Worm (Caenorhabditis elegans) whole organism, L2 larva: Measurements from ENCODE around the gene T24F1.4.

Experiments
- C34F6.9 ChIP-seq: fragments of 150-350 bp; optimal IDR thresholded peaks from 2 replicates; lab custom pipeline; 2014; ENCODE audit warnings: missing biosample characterization, missing genetic modification characterization
- Y55F3AM.14 ChIP-seq: fragments of 200-800 bp; sonication (Bioruptor generic); optimal IDR thresholded peaks from 2 replicates; lab custom pipeline; 2018; ENCODE audit warnings: mild to moderate bottlenecking, missing genetic modification characterization, missing compliant biosample characterization
- alr-1 ChIP-seq: fragments of 150-350 bp; optimal IDR thresholded peaks from 2 replicates; lab custom pipeline; 2014; ENCODE audit warnings: missing biosample characterization, missing genetic modification characterization
- ama-1 ChIP-seq: fragments of 150-350 bp; optimal IDR thresholded peaks from 2 replicates; lab custom pipeline; 2018; ENCODE audit warnings: inconsistent platforms
- ceh-82 ChIP-seq: fragments of 150-350 bp; optimal IDR thresholded peaks from 2 replicates; lab custom pipeline; 2014; ENCODE audit warnings: missing biosample characterization, missing genetic modification characterization
- elt-1 ChIP-seq: fragments of 150-350 bp; optimal IDR thresholded peaks from 2 replicates; lab custom pipeline; 2014; ENCODE audit warnings: missing biosample characterization, missing genetic modification characterization
- elt-3 ChIP-seq: sonication (generic microtip); optimal IDR thresholded peaks from 2 replicates; lab custom pipeline; 2017; ENCODE audit warnings: missing biosample characterization, missing genetic modification characterization
- fos-1 ChIP-seq: fragments of 150-350 bp; optimal IDR thresholded peaks from 2 replicates; lab custom pipeline; 2014; ENCODE audit warnings: missing biosample characterization, missing genetic modification characterization
- gmeb-1 ChIP-seq: fragments of 150-350 bp; optimal IDR thresholded peaks from 2 replicates; lab custom pipeline; 2014; ENCODE audit warnings: missing biosample characterization, missing genetic modification characterization
- lin-11 ChIP-seq: fragments of 150-350 bp; sonication (generic microtip); optimal IDR thresholded peaks from 2 replicates; lab custom pipeline; 2014; ENCODE audit warnings: missing biosample characterization, missing genetic modification characterization, inconsistent platforms, mixed read lengths
- lin-13 ChIP-seq: fragments of 150-350 bp; optimal IDR thresholded peaks from 2 replicates; lab custom pipeline; 2014; ENCODE audit warnings: missing biosample characterization, missing genetic modification reagents, missing genetic modification characterization
- lin-39 ChIP-seq: fragments of 150-350 bp; optimal IDR thresholded peaks from 2 replicates; lab custom pipeline; 2014; ENCODE audit warnings: missing biosample characterization, missing genetic modification reagents, missing genetic modification characterization
- lsy-2 ChIP-seq, 2 experiments: fragments of 150-350 bp in 1 of 2; sonication (generic microtip) in 1 of 2; optimal IDR thresholded peaks; 2 replicates each; lab custom pipeline; 2014 to 2017; ENCODE audit warnings: missing biosample characterization in 2 of 2, missing genetic modification characterization in 2 of 2
- mab-5 ChIP-seq: fragments of 150-350 bp; optimal IDR thresholded peaks from 2 replicates; lab custom pipeline; 2014; ENCODE audit warnings: missing biosample characterization, missing genetic modification characterization
- mbf-1 ChIP-seq: sonication (generic microtip); optimal IDR thresholded peaks from 2 replicates; lab custom pipeline; 2017; ENCODE audit warnings: missing biosample characterization, missing genetic modification characterization
- mdl-1 ChIP-seq, 2 experiments: fragments of 150-350 bp in 1 of 2; sonication (generic microtip) in 1 of 2; optimal IDR thresholded peaks; 2 replicates each; lab custom pipeline; 2017; ENCODE audit warnings: missing biosample characterization in 2 of 2, missing genetic modification characterization in 2 of 2
- nhr-10 ChIP-seq: sonication (generic microtip); optimal IDR thresholded peaks from 2 replicates; lab custom pipeline; 2017; ENCODE audit warnings: missing biosample characterization, missing genetic modification characterization
- nhr-12 ChIP-seq: fragments of 150-350 bp; optimal IDR thresholded peaks from 2 replicates; lab custom pipeline; 2014; ENCODE audit warnings: missing biosample characterization, missing genetic modification characterization
- nhr-129 ChIP-seq: fragments of 150-350 bp; optimal IDR thresholded peaks from 2 replicates; lab custom pipeline; 2014; ENCODE audit warnings: missing biosample characterization, missing genetic modification characterization
- nhr-23 ChIP-seq: fragments of 150-350 bp; optimal IDR thresholded peaks from 2 replicates; lab custom pipeline; 2014; ENCODE audit warnings: missing biosample characterization, missing genetic modification reagents, missing genetic modification characterization
- nhr-237 ChIP-seq: fragments of 150-350 bp; optimal IDR thresholded peaks from 2 replicates; lab custom pipeline; 2014; ENCODE audit warnings: missing biosample characterization, missing genetic modification characterization
- nhr-6 ChIP-seq: fragments of 150-350 bp; optimal IDR thresholded peaks from 2 replicates; lab custom pipeline; 2014; ENCODE audit warnings: missing biosample characterization, missing genetic modification characterization
- nhr-77 ChIP-seq: fragments of 150-350 bp; optimal IDR thresholded peaks from 2 replicates; lab custom pipeline; 2014; ENCODE audit warnings: missing biosample characterization, missing genetic modification characterization
- peb-1 ChIP-seq: fragments of 150-350 bp; optimal IDR thresholded peaks from 2 replicates; lab custom pipeline; 2014; ENCODE audit warnings: missing biosample characterization, missing genetic modification characterization
- skn-1 ChIP-seq: sonication (generic microtip); optimal IDR thresholded peaks from 2 replicates; lab custom pipeline; 2017; ENCODE audit warnings: missing biosample characterization, missing genetic modification characterization
- sma-3 ChIP-seq: sonication (generic microtip); optimal IDR thresholded peaks from 2 replicates; lab custom pipeline; 2016; ENCODE audit warnings: missing genetic modification reagents, missing genetic modification characterization, missing compliant biosample characterization
- sma-9 ChIP-seq, 2 experiments: fragments of 150-350 bp in 1 of 2; sonication (generic microtip) in 1 of 2; optimal IDR thresholded peaks; 2 replicates each; lab custom pipeline; 2014 to 2016; ENCODE audit warnings: missing genetic modification characterization in 2 of 2, mild to moderate bottlenecking in 1 of 2, missing biosample characterization in 1 of 2, missing compliant biosample characterization in 1 of 2, missing genetic modification reagents in 1 of 2, moderate library complexity in 1 of 2
- snpc-4 ChIP-seq: fragments of 150-350 bp; optimal IDR thresholded peaks from 2 replicates; lab custom pipeline; 2014; ENCODE audit warnings: missing biosample characterization, missing genetic modification characterization
- unc-39 ChIP-seq: fragments of 150-350 bp; optimal IDR thresholded peaks from 2 replicates; lab custom pipeline; 2014; ENCODE audit warnings: missing biosample characterization, missing genetic modification characterization
- unc-55 ChIP-seq: fragments of 150-350 bp; sonication (generic microtip); optimal IDR thresholded peaks from 3 replicates; lab custom pipeline; 2014; ENCODE audit warnings: missing biosample characterization, missing genetic modification reagents, missing genetic modification characterization
- zag-1 ChIP-seq: fragments of 150-350 bp; optimal IDR thresholded peaks from 2 replicates; lab custom pipeline; 2014; ENCODE audit warnings: missing biosample characterization, missing genetic modification characterization
- ztf-11 ChIP-seq: sonication (generic microtip); optimal IDR thresholded peaks from 2 replicates; lab custom pipeline; 2017; ENCODE audit warnings: missing biosample characterization, missing genetic modification characterization

The T24F1.4 gene

ce11 chrII:11335670-11336069, 21.6 kb upstream of the T24F1.4 start:
- TF ChIP-seq zag-1 (tag; lab: Kevin White, UChicago) = peak; percentile 63
- TF ChIP-seq Y55F3AM.14 (GFP tag; lab: Kevin White, UChicago) = no peak
- TF ChIP-seq C34F6.9 (tag; lab: Kevin White, UChicago) = peak; percentile 38
- peak; percentile 68 for TF ChIP-seq unc-55 (GFP tag; lab: Kevin White, UChicago)

- TF ChIP-seq fos-1 (no peak), nhr-6 (tag; lab: Kevin White, UChicago) (no peak), sma-9 (GFP tag; optimal IDR thresholded peaks at IDR 0.05; lab: Kevin White, UChicago) (peak; percentile 6), sma-9 (tag; optimal IDR thresholded peaks at IDR 0.05; lab: Kevin White, UChicago) (no peak), ama-1 (lab: Kevin White, UChicago) (no peak), nhr-77 (tag; lab: Kevin White, UChicago) (no peak), snpc-4 (tag; lab: Kevin White, UChicago) (peak; percentile 54), lsy-2 (tag; optimal IDR thresholded peaks at IDR 0.05; lab: Kevin White, UChicago) (no peak), sma-3 (GFP tag; lab: Kevin White, UChicago) (no peak)
These were observed 20.0 kb upstream of the T24F1.4 start for ce11 chrII:11333846-11334638.

- no peak for TF ChIP-seq mab-5 (tag; lab: Kevin White, UChicago)
- peak; percentile 28 for TF ChIP-seq unc-55 (GFP tag; lab: Kevin White, UChicago)
These were observed 19.3 kb upstream of the T24F1.4 start for ce11 chrII:11333375-11333774.

ce11 chrII:11329021-11329479, 15.0 kb upstream of the T24F1.4 start, which contains the start of gene tag-180:
Gene tag-180, minus strand, starts transcription at chrII:11329429.
- TF ChIP-seq C34F6.9 (tag; lab: Kevin White, UChicago) (peak; percentile 22), gmeb-1 (tag; lab: Kevin White, UChicago) (no peak)
- TF ChIP-seq, all 48 proteins: peak for 1

ce11 chrII:11319591-11319990, 5.5 kb upstream of the T24F1.4 start, which contains the start of gene nlp-51:
Gene nlp-51, minus strand, starts transcription at chrII:11319691.
- TF ChIP-seq elt-1 (no peak), lin-11 (no peak), nhr-12 (tag; lab: Kevin White, UChicago) (no peak), ceh-82 (tag; lab: Kevin White, UChicago) (no peak), fos-1 (no peak), unc-39 (no peak)

ce11 chrII:11316663-11317062, 2.6 kb upstream of the T24F1.4 start:
- TF ChIP-seq nhr-237 (tag; lab: Kevin White, UChicago) (no peak), mbf-1 (tag; lab: Kevin White, UChicago) (no peak), peb-1 (tag; lab: Kevin White, UChicago) (no peak), nhr-129 (peak; percentile 12), C34F6.9 (tag; lab: Kevin White, UChicago) (peak; percentile 27), fos-1 (no peak), mdl-1 (tag; optimal IDR thresholded peaks at IDR 0.05; lab: Kevin White, UChicago) (peak in 1 of 2 experiments; percentile 28), elt-3 (tag; lab: Kevin White, UChicago) (no peak), unc-55 (GFP tag; lab: Kevin White, UChicago) (peak; percentile 28)

- TF ChIP-seq nhr-10 (no peak), alr-1 (no peak), skn-1 (tag; lab: Kevin White, UChicago) (no peak), nhr-77 (tag; lab: Kevin White, UChicago) (no peak), fos-1 (no peak), ama-1 (lab: Kevin White, UChicago) (no peak), lin-11 (no peak), nhr-237 (tag; lab: Kevin White, UChicago) (no peak), elt-1 (no peak), ztf-11 (tag; lab: Kevin White, UChicago) (no peak), lin-13 (GFP tag; lab: Kevin White, UChicago) (no peak), nhr-23 (tag; lab: Kevin White, UChicago) (no peak), lin-39 (tag; lab: Kevin White, UChicago) (no peak), nhr-129 (no peak)
- TF ChIP-seq, all 48 proteins: peak for 0
These were observed 1.8 kb downstream of the T24F1.4 start, which contains the start of gene T24F1.7 for ce11 chrII:11312223-11312622. Gene T24F1.7, plus strand, starts transcription at chrII:11312523.
